Fruit fly (Drosophila melanogaster) whole organism, embryonic: ENCODE measurements around the gene Cngl.

Experiments used
- ATbp ChIP-seq: fragments of 200-800 bp; sonication (Bioruptor generic); optimal IDR thresholded peaks from 2 replicates; lab custom pipeline; 2017; ENCODE audit warnings: missing biosample characterization, mild to moderate bottlenecking, missing genetic modification characterization, missing genetic modification reagents
- Bgb ChIP-seq: fragments of 200-800 bp; sonication (Bioruptor generic); IDR thresholded peaks from 2 replicates; pipeline ENCODE4 v1.3.6; 2022; ENCODE audit warnings: missing biosample characterization, missing genetic modification characterization; ENCODE audit not compliant: partially characterized antibody
- CG10366 ChIP-seq: fragments of 200-800 bp; sonication (Bioruptor generic); IDR thresholded peaks from 2 replicates; pipeline ENCODE4 v1.3.6; 2022; ENCODE audit warnings: missing biosample characterization, missing genetic modification characterization
- CG11398 ChIP-seq: fragments of 200-800 bp; sonication (Bioruptor generic); optimal IDR thresholded peaks from 2 replicates; lab custom pipeline; 2016; ENCODE audit warnings: missing biosample characterization, missing genetic modification characterization
- CG17186 ChIP-seq: fragments of 200-800 bp; sonication (Bioruptor generic); optimal IDR thresholded peaks from 3 replicates; lab custom pipeline; 2017; ENCODE audit warnings: missing biosample characterization, missing genetic modification reagents, missing genetic modification characterization
- CG18011 ChIP-seq: fragments of 200-800 bp; sonication (Bioruptor generic); optimal IDR thresholded peaks from 2 replicates; lab custom pipeline; 2017; ENCODE audit warnings: missing biosample characterization, missing genetic modification characterization, mild to moderate bottlenecking, moderate library complexity, missing genotype
- CG2712 ChIP-seq: fragments of 200-800 bp; optimal IDR thresholded peaks from 3 replicates; lab custom pipeline; 2019; ENCODE audit warnings: missing biosample characterization, mild to moderate bottlenecking, missing genetic modification characterization, moderate library complexity
- CG30020 ChIP-seq: fragments of 200-800 bp; optimal IDR thresholded peaks from 2 replicates; lab custom pipeline; 2019; ENCODE audit warnings: missing biosample characterization, mild to moderate bottlenecking, missing genetic modification characterization, moderate library complexity
- CG30403 ChIP-seq: fragments of 200-800 bp; sonication (Bioruptor generic); optimal IDR thresholded peaks from 3 replicates; lab custom pipeline; 2016; ENCODE audit warnings: missing biosample characterization, missing genetic modification characterization
- CG3163 ChIP-seq: fragments of 200-800 bp; sonication (Bioruptor generic); optimal IDR thresholded peaks from 3 replicates; lab custom pipeline; 2016; ENCODE audit warnings: missing biosample characterization, missing genetic modification characterization
- CG4820 ChIP-seq: fragments of 200-800 bp; sonication (Bioruptor generic); optimal IDR thresholded peaks from 3 replicates; lab custom pipeline; 2016; ENCODE audit warnings: missing biosample characterization, missing genetic modification characterization
- CG6654 ChIP-seq: fragments of 200-800 bp; sonication (Bioruptor generic); optimal IDR thresholded peaks from 2 replicates; lab custom pipeline; 2017; ENCODE audit warnings: missing biosample characterization, mild to moderate bottlenecking, missing genetic modification characterization
- CG6813 ChIP-seq: fragments of 200-800 bp; sonication (Bioruptor generic); optimal IDR thresholded peaks from 2 replicates; lab custom pipeline; 2017; ENCODE audit warnings: missing biosample characterization, missing genetic modification characterization, mild to moderate bottlenecking, moderate library complexity, missing genetic modification reagents
- CG7839 ChIP-seq: fragments of 200-800 bp; sonication (Bioruptor generic); optimal IDR thresholded peaks from 3 replicates; lab custom pipeline; 2018; ENCODE audit warnings: missing biosample characterization, mild to moderate bottlenecking, missing genetic modification characterization, moderate library complexity
- CG8359 ChIP-seq: fragments of 200-800 bp; sonication (Bioruptor generic); optimal IDR thresholded peaks from 2 replicates; lab custom pipeline; 2017; ENCODE audit warnings: missing biosample characterization, mild to moderate bottlenecking, missing genetic modification characterization, borderline replicate concordance
- CG8924 ChIP-seq: fragments of 200-800 bp; optimal IDR thresholded peaks from 3 replicates; lab custom pipeline; 2019; ENCODE audit warnings: missing biosample characterization, mild to moderate bottlenecking, missing genetic modification characterization, moderate library complexity
- CG9215 ChIP-seq: fragments of 200-800 bp; sonication (Bioruptor generic); IDR thresholded peaks from 2 replicates; pipeline ENCODE4 v1.3.6; 2022; ENCODE audit warnings: missing biosample characterization, missing genetic modification characterization
- D19B ChIP-seq: fragments of 200-800 bp; sonication (Bioruptor generic); optimal IDR thresholded peaks from 2 replicates; lab custom pipeline; 2017; ENCODE audit warnings: missing biosample characterization, mild to moderate bottlenecking, missing genetic modification characterization
- Eip74EF ChIP-seq, 2 experiments: fragments of 200-800 bp in 1 of 2; fragments of >200 bp in 1 of 2; sonication (Bioruptor generic) in 1 of 2; optimal IDR thresholded peaks; 2 replicates each; lab custom pipeline; 2017 to 2019; ENCODE audit warnings: missing biosample characterization in 2 of 2, missing genetic modification characterization in 2 of 2, mild to moderate bottlenecking in 1 of 2, moderate library complexity in 1 of 2
- HLHmδ ChIP-seq: fragments of 200-800 bp; sonication (Bioruptor generic); optimal IDR thresholded peaks from 2 replicates; lab custom pipeline; 2018; ENCODE audit warnings: missing biosample characterization, mild to moderate bottlenecking, missing genetic modification characterization, moderate library complexity
- Jarid2 ChIP-seq: fragments of 200-800 bp; sonication (Bioruptor generic); optimal IDR thresholded peaks from 3 replicates; lab custom pipeline; 2017; ENCODE audit warnings: mild to moderate bottlenecking, missing biosample characterization, missing genetic modification reagents, missing genetic modification characterization
- MBD-R2 ChIP-seq: fragments of 200-800 bp; sonication (Bioruptor generic); IDR thresholded peaks from 2 replicates; pipeline ENCODE4 v1.3.6; 2022; ENCODE audit warnings: missing biosample characterization, missing genetic modification characterization
- Meics ChIP-seq: fragments of 200-800 bp; sonication (Bioruptor generic); optimal IDR thresholded peaks from 2 replicates; lab custom pipeline; 2017; ENCODE audit warnings: missing biosample characterization, mild to moderate bottlenecking, missing genetic modification characterization
- Rx ChIP-seq: fragments of 200-800 bp; sonication (Bioruptor generic); IDR thresholded peaks from 2 replicates; pipeline ENCODE4 v1.3.6; 2022; ENCODE audit warnings: missing biosample characterization, missing genetic modification characterization
- al ChIP-seq: fragments of 200-800 bp; sonication (Bioruptor generic); IDR thresholded peaks from 2 replicates; pipeline ENCODE4 v1.3.6; 2022; ENCODE audit warnings: missing biosample characterization, missing genetic modification characterization
- crc ChIP-seq: fragments of 200-800 bp; sonication (Bioruptor generic); optimal IDR thresholded peaks from 2 replicates; lab custom pipeline; 2016; ENCODE audit warnings: missing biosample characterization, missing genetic modification characterization
- dati ChIP-seq: fragments of 200-800 bp; sonication (Bioruptor generic); IDR thresholded peaks from 2 replicates; pipeline ENCODE4 v1.3.6; 2022; ENCODE audit warnings: missing biosample characterization, missing genetic modification characterization
- disco-r ChIP-seq: fragments of 200-800 bp; sonication (Bioruptor generic); optimal IDR thresholded peaks from 2 replicates; lab custom pipeline; 2016; ENCODE audit warnings: missing biosample characterization, missing genetic modification characterization
- dysf ChIP-seq: fragments of 200-800 bp; sonication (Bioruptor generic); IDR thresholded peaks from 3 replicates; pipeline ENCODE4 v1.3.6; 2022; ENCODE audit warnings: missing biosample characterization, missing genetic modification characterization
- gro ChIP-seq: fragments of 200-800 bp; sonication (Bioruptor generic); optimal IDR thresholded peaks from 2 replicates; lab custom pipeline; 2016; ENCODE audit warnings: missing biosample characterization, missing genetic modification characterization
- her ChIP-seq: fragments of 200-800 bp; sonication (Bioruptor generic); optimal IDR thresholded peaks from 2 replicates; lab custom pipeline; 2016; ENCODE audit warnings: missing biosample characterization, missing genetic modification characterization
- hkb ChIP-seq, 2 experiments: fragments of 200-800 bp in 1 of 2; fragments of >200 bp in 1 of 2; sonication (Bioruptor generic) in 1 of 2; IDR thresholded peaks in 1 of 2; optimal IDR thresholded peaks in 1 of 2; 2 replicates each; pipeline versions ENCODE4 v1.3.6 to Lab custom; 2017 to 2022; ENCODE audit warnings: missing biosample characterization in 1 of 2, missing genetic modification characterization in 1 of 2
- kni ChIP-seq: fragments of 200-800 bp; sonication (Bioruptor generic); optimal IDR thresholded peaks from 3 replicates; lab custom pipeline; 2017; ENCODE audit warnings: mild to moderate bottlenecking, missing biosample characterization, missing genetic modification reagents, missing genetic modification characterization
- knrl ChIP-seq: fragments of 200-800 bp; sonication (Bioruptor generic); IDR thresholded peaks from 3 replicates; pipeline ENCODE4 v1.3.6; 2022; ENCODE audit warnings: missing biosample characterization, missing genetic modification characterization; ENCODE audit not compliant: partially characterized antibody
- lab ChIP-seq: fragments of 200-800 bp; sonication (Bioruptor generic); optimal IDR thresholded peaks from 3 replicates; lab custom pipeline; 2017; ENCODE audit warnings: missing biosample characterization, missing genetic modification characterization, mild to moderate bottlenecking, moderate library complexity, missing genetic modification reagents
- luna ChIP-seq: fragments of 200-800 bp; sonication (Bioruptor generic); optimal IDR thresholded peaks from 2 replicates; lab custom pipeline; 2016; ENCODE audit warnings: missing biosample characterization, missing genetic modification characterization
- mirr ChIP-seq: fragments of 200-800 bp; sonication (Bioruptor generic); optimal IDR thresholded peaks from 3 replicates; lab custom pipeline; 2018; ENCODE audit warnings: missing biosample characterization, mild to moderate bottlenecking, missing genetic modification characterization
- nerfin-1 ChIP-seq: fragments of 200-800 bp; sonication (Bioruptor generic); optimal IDR thresholded peaks from 3 replicates; lab custom pipeline; 2019; ENCODE audit warnings: missing biosample characterization, mild to moderate bottlenecking, missing genetic modification characterization, moderate library complexity
- otp ChIP-seq: fragments of 200-800 bp; sonication (Bioruptor generic); IDR thresholded peaks from 3 replicates; pipeline ENCODE4, ENCODE4 v1.3.6; 2022; ENCODE audit warnings: missing biosample characterization, missing genetic modification characterization
- p53 ChIP-seq: fragments of 200-800 bp; sonication (Bioruptor generic); optimal IDR thresholded peaks from 2 replicates; lab custom pipeline; 2016; ENCODE audit warnings: missing biosample characterization, missing genetic modification characterization
- psq ChIP-seq: fragments of 200-800 bp; sonication (Bioruptor generic); optimal IDR thresholded peaks from 2 replicates; lab custom pipeline; 2017; ENCODE audit warnings: missing biosample characterization, missing genetic modification characterization
- pzg ChIP-seq: fragments of 200-800 bp; sonication (Bioruptor generic); optimal IDR thresholded peaks from 3 replicates; lab custom pipeline; 2018; ENCODE audit warnings: missing biosample characterization, mild to moderate bottlenecking, missing genetic modification characterization, moderate library complexity
- schlank ChIP-seq: fragments of 200-800 bp; sonication (Bioruptor generic); optimal IDR thresholded peaks from 2 replicates; lab custom pipeline; 2018; ENCODE audit warnings: missing biosample characterization, mild to moderate bottlenecking, missing genetic modification characterization
- sim ChIP-seq: fragments of 200-800 bp; sonication (Bioruptor generic); IDR thresholded peaks from 2 replicates; pipeline ENCODE4 v1.3.6; 2022; ENCODE audit warnings: missing biosample characterization, missing genetic modification characterization
- stwl ChIP-seq: fragments of 200-800 bp; sonication (Bioruptor generic); optimal IDR thresholded peaks from 3 replicates; lab custom pipeline; 2018; ENCODE audit warnings: missing biosample characterization, mild to moderate bottlenecking, missing genetic modification characterization, moderate library complexity
- sug ChIP-seq: fragments of 200-800 bp; optimal IDR thresholded peaks from 2 replicates; lab custom pipeline; 2019; ENCODE audit warnings: missing biosample characterization, mild to moderate bottlenecking, missing genetic modification characterization, moderate library complexity
- vnd ChIP-seq: fragments of 200-800 bp; sonication (Bioruptor generic); IDR thresholded peaks from 3 replicates; pipeline ENCODE4 v1.3.6; 2022; ENCODE audit warnings: missing biosample characterization, missing genetic modification characterization; ENCODE audit not compliant: partially characterized antibody
- wor ChIP-seq: fragments of 200-800 bp; sonication (Bioruptor generic); IDR thresholded peaks from 2 replicates; pipeline ENCODE4 v1.3.6; 2022; ENCODE audit warnings: missing biosample characterization, missing genetic modification characterization

Cngl gene

DNA sequence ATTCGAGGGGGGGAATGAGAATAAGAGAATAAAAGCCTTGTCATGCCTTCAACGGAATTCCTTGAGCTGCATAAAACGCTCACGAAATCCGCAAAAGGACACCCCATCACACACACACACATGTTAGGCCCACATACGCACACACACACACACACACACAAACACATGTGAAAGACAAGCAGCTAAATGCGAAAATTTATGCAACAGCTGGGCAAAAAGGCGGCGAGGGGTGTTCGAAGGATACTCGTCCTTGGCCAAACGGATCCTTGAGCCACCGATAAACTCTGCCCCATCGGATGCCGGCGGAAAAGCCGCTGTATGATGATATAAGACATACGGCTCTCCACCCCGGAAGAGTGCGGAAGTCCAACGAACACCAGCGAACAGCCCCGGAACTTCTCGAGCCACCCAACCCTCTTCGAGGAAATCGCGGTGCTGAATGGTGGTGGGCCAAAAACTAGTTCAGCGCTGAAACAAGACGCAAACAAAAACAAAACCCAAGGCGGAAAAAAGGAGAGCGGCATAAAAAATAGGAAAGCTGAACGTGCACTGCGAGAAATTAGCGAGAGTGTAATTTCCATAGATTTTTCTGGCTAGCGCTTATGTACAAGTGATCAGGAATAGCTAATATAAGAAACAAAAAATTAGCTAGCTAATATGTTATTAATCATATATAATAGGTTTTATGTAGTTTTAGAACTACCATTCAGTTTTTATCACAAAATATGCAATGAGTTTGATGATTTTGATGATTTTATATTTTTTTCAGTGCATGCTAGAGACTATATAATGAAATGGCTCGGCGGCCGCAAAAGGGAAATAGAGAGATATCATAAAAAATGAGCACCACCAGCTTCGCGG is 57.3 kb downstream of the Cngl start (continued):
- TF ChIP-seq HLHmδ (GFP tag; lab: Kevin White, UChicago): no peak
- peak; percentile 73 for TF ChIP-seq CG7839 (tag; lab: Kevin White, UChicago)
- TF ChIP-seq luna: no peak
- TF ChIP-seq hkb (optimal IDR thresholded peaks at IDR 0.05; lab: Kevin White, UChicago): peak; percentile 81
- peak; percentile 60 for TF ChIP-seq hkb (GFP tag; IDR thresholded peaks at IDR 0.05; lab: Robert Waterston, UW)
- TF ChIP-seq wor (GFP tag; lab: Robert Waterston, UW): no peak
- peak; percentile 38 for TF ChIP-seq nerfin-1
- TF ChIP-seq Meics: peak; percentile 72
- TF ChIP-seq crc (GFP tag; lab: Kevin White, UChicago): no peak
- no peak for TF ChIP-seq vnd (GFP tag; lab: Robert Waterston, UW)
- no peak; the same call in 1 of the 2 replicates for TF ChIP-seq MBD-R2 (GFP tag; lab: Robert Waterston, UW)
- TF ChIP-seq knrl (GFP tag; lab: Robert Waterston, UW): no peak
- TF ChIP-seq Jarid2 (GFP tag; lab: Kevin White, UChicago): no peak
- no peak for TF ChIP-seq al (GFP tag; lab: Robert Waterston, UW)
- TF ChIP-seq Rx (GFP tag; lab: Robert Waterston, UW): no peak
- peak; percentile 64 for TF ChIP-seq CG2712 (tag; lab: Kevin White, UChicago)
- peak; percentile 43 for TF ChIP-seq kni (GFP tag; lab: Kevin White, UChicago)
- TF ChIP-seq otp (GFP tag; lab: Robert Waterston, UW): no peak
- TF ChIP-seq CG4820 (GFP tag; lab: Kevin White, UChicago): peak; percentile 47
- no peak for TF ChIP-seq disco-r (GFP tag; lab: Kevin White, UChicago)
- no peak for TF ChIP-seq Bgb (GFP tag; lab: Robert Waterston, UW)
- TF ChIP-seq CG17186 (GFP tag; lab: Kevin White, UChicago): no peak
- no peak for TF ChIP-seq CG18011 (GFP tag; lab: Kevin White, UChicago)
- peak; percentile 28 for TF ChIP-seq sug
- TF ChIP-seq CG10366 (GFP tag; lab: Robert Waterston, UW): peak; percentile 48
- no peak for TF ChIP-seq sim (GFP tag; lab: Robert Waterston, UW)
- TF ChIP-seq ATbp: peak; percentile 63
- peak; percentile 57; the same call in 2 of the 3 replicates for TF ChIP-seq dysf (GFP tag; lab: Robert Waterston, UW)
- TF ChIP-seq pzg (GFP tag; lab: Kevin White, UChicago): no peak
- TF ChIP-seq p53 (GFP tag; lab: Kevin White, UChicago): no peak
- TF ChIP-seq stwl (tag; lab: Kevin White, UChicago): no peak
- no peak for TF ChIP-seq D19B (GFP tag; lab: Kevin White, UChicago)
- TF ChIP-seq CG8924 (tag; lab: Kevin White, UChicago): peak; percentile 54
- no peak for TF ChIP-seq mirr
- no peak for TF ChIP-seq CG3163 (GFP tag; lab: Kevin White, UChicago)
- TF ChIP-seq psq (GFP tag; lab: Kevin White, UChicago): no peak
- TF ChIP-seq CG11398 (GFP tag; lab: Kevin White, UChicago): no peak
- no peak for TF ChIP-seq her (GFP tag; lab: Kevin White, UChicago)
- peak; percentile 67 for TF ChIP-seq CG30403 (GFP tag; lab: Kevin White, UChicago)
- TF ChIP-seq lab (GFP tag; lab: Kevin White, UChicago): peak; percentile 71
- TF ChIP-seq CG8359: no peak
- TF ChIP-seq Eip74EF (GFP tag; optimal IDR thresholded peaks at IDR 0.05; lab: Kevin White, UChicago): peak in 1 of 2 experiments; percentile 51
- no peak for TF ChIP-seq dati (GFP tag; lab: Robert Waterston, UW)
- no peak for TF ChIP-seq gro
- TF ChIP-seq CG6654 (GFP tag; lab: Kevin White, UChicago): no peak
- TF ChIP-seq CG9215: peak; percentile 45; the same call in 1 of the 2 replicates
- TF ChIP-seq schlank (tag; lab: Kevin White, UChicago): no peak
- TF ChIP-seq CG6813 (GFP tag; lab: Kevin White, UChicago): peak; percentile 38
- TF ChIP-seq CG30020 (tag; lab: Kevin White, UChicago): no peak
